Worm (Caenorhabditis elegans) whole organism, L2 larva: ENCODE data around the gene cnt-1.

Experiments used
- C34F6.9 ChIP-seq: fragments of 150-350 bp; optimal IDR thresholded peaks from 2 replicates; lab custom pipeline; 2014; ENCODE audit warnings: missing biosample characterization, missing genetic modification characterization
- Y55F3AM.14 ChIP-seq: fragments of 200-800 bp; sonication (Bioruptor generic); optimal IDR thresholded peaks from 2 replicates; lab custom pipeline; 2018; ENCODE audit warnings: mild to moderate bottlenecking, missing genetic modification characterization, missing compliant biosample characterization
- alr-1 ChIP-seq: fragments of 150-350 bp; optimal IDR thresholded peaks from 2 replicates; lab custom pipeline; 2014; ENCODE audit warnings: missing biosample characterization, missing genetic modification characterization
- ama-1 ChIP-seq: fragments of 150-350 bp; optimal IDR thresholded peaks from 2 replicates; lab custom pipeline; 2018; ENCODE audit warnings: inconsistent platforms
- blmp-1 ChIP-seq: sonication (generic microtip); optimal IDR thresholded peaks from 2 replicates; lab custom pipeline; 2017; ENCODE audit warnings: missing genetic modification characterization, mild to moderate bottlenecking, missing compliant biosample characterization, antibody characterized with exemption, moderate library complexity; ENCODE audit not compliant: insufficient read depth
- ceh-16 ChIP-seq: fragments of 150-350 bp; optimal IDR thresholded peaks from 2 replicates; lab custom pipeline; 2014; ENCODE audit warnings: missing biosample characterization, missing genetic modification characterization
- ceh-82 ChIP-seq: fragments of 150-350 bp; optimal IDR thresholded peaks from 2 replicates; lab custom pipeline; 2014; ENCODE audit warnings: missing biosample characterization, missing genetic modification characterization
- crh-2 ChIP-seq: sonication (generic microtip); optimal IDR thresholded peaks from 2 replicates; lab custom pipeline; 2017; ENCODE audit warnings: missing biosample characterization, missing genetic modification characterization
- dmd-4 ChIP-seq: sonication (generic microtip); optimal IDR thresholded peaks from 2 replicates; lab custom pipeline; 2017; ENCODE audit warnings: missing biosample characterization, missing genetic modification characterization
- egl-27 ChIP-seq: sonication (generic microtip); optimal IDR thresholded peaks from 3 replicates; lab custom pipeline; 2017; ENCODE audit warnings: missing biosample characterization, missing genetic modification reagents, missing genetic modification characterization
- elt-1 ChIP-seq: fragments of 150-350 bp; optimal IDR thresholded peaks from 2 replicates; lab custom pipeline; 2014; ENCODE audit warnings: missing biosample characterization, missing genetic modification characterization
- elt-3 ChIP-seq: sonication (generic microtip); optimal IDR thresholded peaks from 2 replicates; lab custom pipeline; 2017; ENCODE audit warnings: missing biosample characterization, missing genetic modification characterization
- fos-1 ChIP-seq: fragments of 150-350 bp; optimal IDR thresholded peaks from 2 replicates; lab custom pipeline; 2014; ENCODE audit warnings: missing biosample characterization, missing genetic modification characterization
- gmeb-1 ChIP-seq: fragments of 150-350 bp; optimal IDR thresholded peaks from 2 replicates; lab custom pipeline; 2014; ENCODE audit warnings: missing biosample characterization, missing genetic modification characterization
- lin-11 ChIP-seq: fragments of 150-350 bp; sonication (generic microtip); optimal IDR thresholded peaks from 2 replicates; lab custom pipeline; 2014; ENCODE audit warnings: missing biosample characterization, missing genetic modification characterization, inconsistent platforms, mixed read lengths
- lin-13 ChIP-seq: fragments of 150-350 bp; optimal IDR thresholded peaks from 2 replicates; lab custom pipeline; 2014; ENCODE audit warnings: missing biosample characterization, missing genetic modification reagents, missing genetic modification characterization
- lsy-2 ChIP-seq, 2 experiments: fragments of 150-350 bp in 1 of 2; sonication (generic microtip) in 1 of 2; optimal IDR thresholded peaks; 2 replicates each; lab custom pipeline; 2014 to 2017; ENCODE audit warnings: missing biosample characterization in 2 of 2, missing genetic modification characterization in 2 of 2
- mab-5 ChIP-seq: fragments of 150-350 bp; optimal IDR thresholded peaks from 2 replicates; lab custom pipeline; 2014; ENCODE audit warnings: missing biosample characterization, missing genetic modification characterization
- mbf-1 ChIP-seq: sonication (generic microtip); optimal IDR thresholded peaks from 2 replicates; lab custom pipeline; 2017; ENCODE audit warnings: missing biosample characterization, missing genetic modification characterization
- nhr-10 ChIP-seq: sonication (generic microtip); optimal IDR thresholded peaks from 2 replicates; lab custom pipeline; 2017; ENCODE audit warnings: missing biosample characterization, missing genetic modification characterization
- nhr-11 ChIP-seq: fragments of 150-350 bp; optimal IDR thresholded peaks from 2 replicates; lab custom pipeline; 2014; ENCODE audit warnings: missing biosample characterization, missing genetic modification characterization
- nhr-12 ChIP-seq: fragments of 150-350 bp; optimal IDR thresholded peaks from 2 replicates; lab custom pipeline; 2014; ENCODE audit warnings: missing biosample characterization, missing genetic modification characterization
- nhr-23 ChIP-seq: fragments of 150-350 bp; optimal IDR thresholded peaks from 2 replicates; lab custom pipeline; 2014; ENCODE audit warnings: missing biosample characterization, missing genetic modification reagents, missing genetic modification characterization
- nhr-25 ChIP-seq: fragments of 150-350 bp; sonication (generic microtip); optimal IDR thresholded peaks from 3 replicates; lab custom pipeline; 2014; ENCODE audit warnings: missing biosample characterization, missing genetic modification characterization
- nhr-6 ChIP-seq: fragments of 150-350 bp; optimal IDR thresholded peaks from 2 replicates; lab custom pipeline; 2014; ENCODE audit warnings: missing biosample characterization, missing genetic modification characterization
- nhr-77 ChIP-seq: fragments of 150-350 bp; optimal IDR thresholded peaks from 2 replicates; lab custom pipeline; 2014; ENCODE audit warnings: missing biosample characterization, missing genetic modification characterization
- peb-1 ChIP-seq: fragments of 150-350 bp; optimal IDR thresholded peaks from 2 replicates; lab custom pipeline; 2014; ENCODE audit warnings: missing biosample characterization, missing genetic modification characterization
- sem-4 ChIP-seq: fragments of 150-350 bp; optimal IDR thresholded peaks from 2 replicates; lab custom pipeline; 2014; ENCODE audit warnings: missing biosample characterization, missing genetic modification reagents, missing genetic modification characterization
- skn-1 ChIP-seq: sonication (generic microtip); optimal IDR thresholded peaks from 2 replicates; lab custom pipeline; 2017; ENCODE audit warnings: missing biosample characterization, missing genetic modification characterization
- sma-3 ChIP-seq: sonication (generic microtip); optimal IDR thresholded peaks from 2 replicates; lab custom pipeline; 2016; ENCODE audit warnings: missing genetic modification reagents, missing genetic modification characterization, missing compliant biosample characterization
- sma-9 ChIP-seq, 2 experiments: fragments of 150-350 bp in 1 of 2; sonication (generic microtip) in 1 of 2; optimal IDR thresholded peaks; 2 replicates each; lab custom pipeline; 2014 to 2016; ENCODE audit warnings: missing genetic modification characterization in 2 of 2, mild to moderate bottlenecking in 1 of 2, missing biosample characterization in 1 of 2, missing compliant biosample characterization in 1 of 2, missing genetic modification reagents in 1 of 2, moderate library complexity in 1 of 2
- snpc-4 ChIP-seq: fragments of 150-350 bp; optimal IDR thresholded peaks from 2 replicates; lab custom pipeline; 2014; ENCODE audit warnings: missing biosample characterization, missing genetic modification characterization
- unc-39 ChIP-seq: fragments of 150-350 bp; optimal IDR thresholded peaks from 2 replicates; lab custom pipeline; 2014; ENCODE audit warnings: missing biosample characterization, missing genetic modification characterization
- unc-55 ChIP-seq: fragments of 150-350 bp; sonication (generic microtip); optimal IDR thresholded peaks from 3 replicates; lab custom pipeline; 2014; ENCODE audit warnings: missing biosample characterization, missing genetic modification reagents, missing genetic modification characterization
- unc-62 ChIP-seq: fragments of 150-350 bp; optimal IDR thresholded peaks from 2 replicates; lab custom pipeline; 2014; ENCODE audit warnings: missing biosample characterization, missing genetic modification reagents, missing genetic modification characterization
- zag-1 ChIP-seq: fragments of 150-350 bp; optimal IDR thresholded peaks from 2 replicates; lab custom pipeline; 2014; ENCODE audit warnings: missing biosample characterization, missing genetic modification characterization
- ztf-1 ChIP-seq: fragments of 200-800 bp; sonication (Bioruptor generic); conservative IDR thresholded peaks from 2 replicates; pipeline ENCODE4 v1.3.6; 2022; ENCODE audit warnings: missing genetic modification characterization, missing compliant biosample characterization
- ztf-11 ChIP-seq: sonication (generic microtip); optimal IDR thresholded peaks from 2 replicates; lab custom pipeline; 2017; ENCODE audit warnings: missing biosample characterization, missing genetic modification characterization
- ztf-4 ChIP-seq: fragments of 150-350 bp; optimal IDR thresholded peaks from 2 replicates; lab custom pipeline; 2014; ENCODE audit warnings: missing biosample characterization, missing genetic modification characterization

Gene cnt-1

DNA sequence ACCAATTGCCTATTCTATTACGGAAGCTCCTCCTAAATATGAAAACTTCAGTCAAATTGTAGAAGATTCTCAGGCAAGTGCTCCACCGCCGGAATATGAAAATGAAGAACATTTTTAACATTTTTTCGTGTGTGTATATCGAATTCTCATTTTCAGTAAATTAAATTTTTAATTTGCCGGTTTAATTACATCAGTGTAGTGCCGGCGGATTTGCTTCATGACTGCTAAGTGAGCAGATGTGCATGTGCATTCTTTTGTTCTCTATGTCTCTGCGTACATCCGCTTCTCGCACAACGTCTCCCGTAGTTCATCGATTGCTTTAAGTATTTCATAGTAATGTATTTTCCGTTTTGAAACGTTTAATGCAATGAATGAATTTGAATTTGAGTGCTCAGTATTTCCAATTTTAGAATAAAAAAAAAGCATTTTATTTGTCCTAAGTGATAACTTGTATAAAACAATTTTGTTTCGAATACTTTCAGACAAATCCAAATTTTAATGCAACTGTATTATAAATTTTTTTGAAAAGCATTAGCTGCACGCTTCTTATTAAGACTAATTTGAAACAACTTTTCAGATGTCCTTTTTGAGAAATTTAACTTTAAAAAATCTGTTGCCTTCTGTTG is 21.1 kb downstream of the cnt-1 start, which contains the start of gene Y17G7B.22:
TSS of gene Y17G7B.22 (plus strand) at position 576 of the 626 bp plus-strand sequence.
- TF ChIP-seq elt-3 (no peak), C34F6.9 (tag; lab: Kevin White, UChicago) (peak; percentile 34), unc-55 (GFP tag; lab: Kevin White, UChicago) (peak; percentile 8)

DNA sequence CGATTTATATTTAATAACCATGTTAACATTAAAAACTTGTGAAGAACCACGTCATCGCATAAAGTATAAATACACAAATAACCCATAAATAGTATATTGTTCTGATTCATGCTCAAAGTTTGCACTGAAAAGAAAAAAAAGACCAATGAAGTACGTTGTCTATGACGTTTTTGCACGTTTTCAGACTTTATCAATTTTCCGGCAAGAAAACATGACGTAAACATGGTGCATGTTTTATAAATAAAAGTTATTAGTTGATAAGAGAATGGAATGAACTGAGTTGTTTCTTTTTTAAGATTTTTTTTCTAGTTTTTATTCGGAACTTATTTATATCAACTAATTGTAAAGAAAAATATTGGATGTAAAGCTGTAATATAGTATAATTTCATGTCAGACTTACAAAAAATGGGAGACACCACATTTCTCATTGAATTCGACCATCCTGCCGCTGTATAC is 24.0 kb downstream of the cnt-1 start, which contains the start of gene arrd-8:
TSS of gene arrd-8 (plus strand) at position 406 of the 456 bp plus-strand sequence.
- TF ChIP-seq unc-62 (GFP tag; lab: Kevin White, UChicago) (no peak), unc-55 (GFP tag; lab: Kevin White, UChicago) (no peak), nhr-23 (no peak), dmd-4 (tag; lab: Kevin White, UChicago) (no peak), ztf-11 (no peak), alr-1 (no peak), sma-9 (GFP tag; optimal IDR thresholded peaks at IDR 0.05; lab: Kevin White, UChicago) (peak; percentile 57), sma-9 (tag; optimal IDR thresholded peaks at IDR 0.05; lab: Kevin White, UChicago) (no peak), gmeb-1 (tag; lab: Kevin White, UChicago) (peak; percentile 4), elt-3 (no peak), mab-5 (tag; lab: Kevin White, UChicago) (no peak), nhr-77 (tag; lab: Kevin White, UChicago) (no peak), fos-1 (peak; percentile 85), C34F6.9 (tag; lab: Kevin White, UChicago) (no peak), Y55F3AM.14 (GFP tag; lab: Kevin White, UChicago) (no peak), ztf-1 (no peak), ztf-4 (tag; lab: Kevin White, UChicago) (no peak), mbf-1 (tag; lab: Kevin White, UChicago) (no peak)

DNA sequence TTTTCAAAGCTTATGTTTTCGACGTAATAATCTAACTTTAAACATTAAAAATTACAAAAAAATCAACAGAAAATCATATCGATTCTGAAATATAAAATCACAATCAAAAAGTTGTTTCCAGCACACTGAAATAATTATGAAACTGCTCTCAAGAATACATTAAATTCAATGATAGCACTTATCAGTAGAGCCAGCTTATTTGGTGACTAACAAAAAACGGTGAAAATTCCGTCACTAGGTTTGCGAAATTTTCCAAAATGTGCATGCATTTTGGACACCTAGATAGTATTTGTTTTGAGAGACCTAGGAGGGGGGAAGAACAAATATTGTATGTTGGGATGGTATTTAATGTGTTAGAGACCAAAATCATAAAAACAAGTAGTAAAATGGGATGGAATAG is 25.6 kb downstream of the cnt-1 start:
- TF ChIP-seq sma-9 (GFP tag; optimal IDR thresholded peaks at IDR 0.05; lab: Kevin White, UChicago): peak; percentile 13
- TF ChIP-seq sma-9 (tag; optimal IDR thresholded peaks at IDR 0.05; lab: Kevin White, UChicago): no peak
- no peak for TF ChIP-seq skn-1 (tag; lab: Kevin White, UChicago)
- peak; percentile 30 for TF ChIP-seq gmeb-1 (tag; lab: Kevin White, UChicago)
- no peak for TF ChIP-seq nhr-6 (tag; lab: Kevin White, UChicago)
- no peak for TF ChIP-seq lin-13 (GFP tag; lab: Kevin White, UChicago)
- no peak for TF ChIP-seq ceh-16 (tag; lab: Kevin White, UChicago)
- no peak for TF ChIP-seq blmp-1 (tag; lab: Kevin White, UChicago)
- no peak for TF ChIP-seq Y55F3AM.14 (GFP tag; lab: Kevin White, UChicago)
- no peak for TF ChIP-seq lsy-2 (tag; optimal IDR thresholded peaks at IDR 0.05; lab: Kevin White, UChicago)
- TF ChIP-seq nhr-23: no peak
- TF ChIP-seq nhr-25: no peak
- TF ChIP-seq egl-27 (tag; lab: Kevin White, UChicago): no peak
- no peak for TF ChIP-seq dmd-4 (tag; lab: Kevin White, UChicago)
- no peak for TF ChIP-seq unc-39
- TF ChIP-seq nhr-11: no peak
- TF ChIP-seq nhr-12: no peak
- no peak for TF ChIP-seq peb-1
- TF ChIP-seq sem-4: no peak
- TF ChIP-seq ceh-82 (tag; lab: Kevin White, UChicago): no peak
- TF ChIP-seq fos-1: peak; percentile 99

DNA sequence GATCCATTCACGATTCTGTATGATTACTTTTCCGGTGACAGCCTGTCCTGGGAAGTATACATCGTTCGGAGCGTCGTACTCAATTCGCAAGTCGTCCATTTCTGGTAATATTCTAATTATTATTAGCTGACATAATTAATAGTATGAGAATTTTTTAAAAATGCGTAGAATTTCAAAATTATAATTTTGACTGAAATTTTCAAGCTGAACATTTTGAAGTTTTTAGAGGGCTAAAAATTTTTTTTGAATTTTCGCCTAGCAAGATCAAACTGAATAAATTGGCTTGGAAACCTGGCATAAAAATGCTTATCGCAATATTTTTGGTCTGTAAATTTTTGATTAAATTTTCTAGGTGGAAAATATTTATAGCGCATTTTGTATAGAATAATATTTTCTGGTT is 26.1 kb downstream of the cnt-1 start, which contains the start of gene arrd-7:
TSS of gene arrd-7 (minus strand) at position 101 of the 400 bp plus-strand sequence.
- no peak for TF ChIP-seq nhr-12
- TF ChIP-seq zag-1 (tag; lab: Kevin White, UChicago): no peak
- no peak for TF ChIP-seq unc-55 (GFP tag; lab: Kevin White, UChicago)
- TF ChIP-seq gmeb-1 (tag; lab: Kevin White, UChicago): no peak
- TF ChIP-seq lin-13 (GFP tag; lab: Kevin White, UChicago): no peak
- TF ChIP-seq snpc-4 (tag; lab: Kevin White, UChicago): no peak
- no peak for TF ChIP-seq nhr-25
- TF ChIP-seq sem-4: no peak
- no peak for TF ChIP-seq elt-1 (tag; lab: Kevin White, UChicago)
- TF ChIP-seq nhr-77 (tag; lab: Kevin White, UChicago): no peak
- TF ChIP-seq peb-1: no peak
- TF ChIP-seq crh-2 (tag; lab: Kevin White, UChicago): no peak
- TF ChIP-seq sma-3 (GFP tag; lab: Kevin White, UChicago): no peak
- TF ChIP-seq nhr-10: no peak
- TF ChIP-seq ama-1: no peak
- TF ChIP-seq lin-11 (tag; lab: Kevin White, UChicago): no peak
- TF ChIP-seq mbf-1 (tag; lab: Kevin White, UChicago): no peak
